Fruit fly (Drosophila melanogaster) whole organism, embryonic: ENCODE results near the gene CSN3.

Source experiments
- ATbp ChIP-seq: fragments of 200-800 bp; sonication (Bioruptor generic); optimal IDR thresholded peaks from 2 replicates; lab custom pipeline; 2017; ENCODE audit warnings: missing biosample characterization, mild to moderate bottlenecking, missing genetic modification characterization, missing genetic modification reagents
- Awh ChIP-seq: fragments of 200-800 bp; sonication (Bioruptor generic); IDR thresholded peaks from 2 replicates; pipeline ENCODE4, ENCODE4 v1.3.6; 2022; ENCODE audit warnings: missing biosample characterization, missing genetic modification characterization
- BEAF-32 ChIP-seq: fragments of 200-800 bp; sonication (Bioruptor generic); optimal IDR thresholded peaks from 3 replicates; lab custom pipeline; 2017; ENCODE audit warnings: missing biosample characterization, missing genetic modification characterization, mild to moderate bottlenecking, moderate library complexity, missing genetic modification reagents
- CG10267 ChIP-seq: fragments of 200-800 bp; sonication (Bioruptor generic); optimal IDR thresholded peaks from 2 replicates; lab custom pipeline; 2018; ENCODE audit warnings: missing biosample characterization, mild to moderate bottlenecking, missing genetic modification characterization, moderate library complexity
- CG10565 ChIP-seq: fragments of 200-800 bp; sonication (Bioruptor generic); optimal IDR thresholded peaks from 3 replicates; lab custom pipeline; 2016; ENCODE audit warnings: missing biosample characterization, mild to moderate bottlenecking, missing genetic modification characterization
- CG10959 ChIP-seq: fragments of 200-800 bp; sonication (Bioruptor generic); IDR thresholded peaks from 2 replicates; pipeline ENCODE4 v1.3.6; 2022; ENCODE audit warnings: missing biosample characterization, missing genetic modification characterization
- CG10979 ChIP-seq: fragments of 200-800 bp; sonication (Bioruptor generic); optimal IDR thresholded peaks from 2 replicates; lab custom pipeline; 2018; ENCODE audit warnings: missing biosample characterization, mild to moderate bottlenecking, missing genetic modification characterization, moderate library complexity
- CG11695 ChIP-seq: fragments of 200-800 bp; sonication (Bioruptor generic); IDR thresholded peaks from 3 replicates; pipeline ENCODE4 v1.3.6; 2022; ENCODE audit warnings: missing biosample characterization, missing genetic modification characterization
- CG1233 ChIP-seq: fragments of 200-800 bp; sonication (Bioruptor generic); optimal IDR thresholded peaks from 4 replicates; lab custom pipeline; 2018; ENCODE audit warnings: missing biosample characterization, mild to moderate bottlenecking, missing genetic modification characterization
- CG16815 ChIP-seq: fragments of 200-800 bp; sonication (Bioruptor generic); optimal IDR thresholded peaks from 3 replicates; lab custom pipeline; 2017; ENCODE audit warnings: missing biosample characterization, mild to moderate bottlenecking, missing genetic modification characterization
- CG17328 ChIP-seq: fragments of 200-800 bp; sonication (Bioruptor generic); IDR thresholded peaks from 2 replicates; pipeline ENCODE4 v1.3.6; 2022; ENCODE audit warnings: missing biosample characterization, missing genetic modification characterization
- CG17802 ChIP-seq: fragments of 200-800 bp; sonication (Bioruptor generic); optimal IDR thresholded peaks from 2 replicates; lab custom pipeline; 2018; ENCODE audit warnings: missing biosample characterization, mild to moderate bottlenecking, missing genetic modification characterization, moderate library complexity
- CG18599 ChIP-seq: fragments of 200-800 bp; sonication (Bioruptor generic); optimal IDR thresholded peaks from 3 replicates; lab custom pipeline; 2017; ENCODE audit warnings: missing biosample characterization, missing genetic modification characterization, mild to moderate bottlenecking, moderate library complexity, missing genetic modification reagents
- CG2889 ChIP-seq: fragments of 200-800 bp; sonication (Bioruptor generic); IDR thresholded peaks from 3 replicates; pipeline ENCODE4 v1.3.6; 2022; ENCODE audit warnings: missing biosample characterization, missing genetic modification characterization
- CG34224 ChIP-seq: fragments of 200-800 bp; sonication (Bioruptor generic); IDR thresholded peaks from 3 replicates; pipeline ENCODE4 v1.3.6; 2022; ENCODE audit warnings: missing biosample characterization, missing genetic modification characterization; ENCODE audit not compliant: partially characterized antibody
- CG7357 ChIP-seq: fragments of 200-800 bp; sonication (Bioruptor generic); IDR thresholded peaks from 3 replicates; pipeline ENCODE4 v1.3.6; 2022; ENCODE audit warnings: missing biosample characterization, missing genetic modification characterization
- CG7372 ChIP-seq: fragments of 200-800 bp; sonication (Bioruptor generic); IDR thresholded peaks from 2 replicates; pipeline ENCODE4 v1.3.6; 2022; ENCODE audit warnings: missing biosample characterization, missing genetic modification characterization
- CG7556 ChIP-seq: fragments of 200-800 bp; sonication (Bioruptor generic); optimal IDR thresholded peaks from 2 replicates; lab custom pipeline; 2017; ENCODE audit warnings: missing biosample characterization, mild to moderate bottlenecking, missing genetic modification characterization
- CG7987 ChIP-seq: fragments of 200-800 bp; sonication (Bioruptor generic); optimal IDR thresholded peaks from 2 replicates; lab custom pipeline; 2018; ENCODE audit warnings: missing biosample characterization, mild to moderate bottlenecking, missing genetic modification characterization, moderate library complexity
- CG8290 ChIP-seq, 3 experiments: fragments of 200-800 bp; sonication (Bioruptor generic); optimal IDR thresholded peaks; 2 replicates each; lab custom pipeline; 2016 to 2019; ENCODE audit warnings: missing biosample characterization in 3 of 3, missing genetic modification characterization in 3 of 3, mild to moderate bottlenecking in 2 of 3, moderate library complexity in 1 of 3
- CG9215 ChIP-seq: fragments of 200-800 bp; sonication (Bioruptor generic); IDR thresholded peaks from 2 replicates; pipeline ENCODE4 v1.3.6; 2022; ENCODE audit warnings: missing biosample characterization, missing genetic modification characterization
- Dfd ChIP-seq, 2 experiments: fragments of >200 bp; optimal IDR thresholded peaks; 2 replicates each; lab custom pipeline; 2017; ENCODE audit warnings: missing biosample characterization in 2 of 2, missing genetic modification characterization in 2 of 2
- Gug ChIP-seq: fragments of 200-800 bp; sonication (Bioruptor generic); IDR thresholded peaks from 4 replicates; pipeline ENCODE4 v1.3.6; 2022; ENCODE audit warnings: missing biosample characterization, missing genetic modification characterization
- HLH54F ChIP-seq: fragments of 200-800 bp; sonication (Bioruptor generic); optimal IDR thresholded peaks from 3 replicates; lab custom pipeline; 2016; ENCODE audit warnings: missing biosample characterization, missing genetic modification characterization
- HmgD ChIP-seq: fragments of 200-800 bp; sonication (Bioruptor generic); optimal IDR thresholded peaks from 3 replicates; lab custom pipeline; 2016; ENCODE audit warnings: missing biosample characterization, missing genetic modification characterization
- Jarid2 ChIP-seq: fragments of 200-800 bp; sonication (Bioruptor generic); optimal IDR thresholded peaks from 3 replicates; lab custom pipeline; 2017; ENCODE audit warnings: mild to moderate bottlenecking, missing biosample characterization, missing genetic modification reagents, missing genetic modification characterization
- Lpt ChIP-seq: fragments of >200 bp; optimal IDR thresholded peaks from 2 replicates; lab custom pipeline; 2018; ENCODE audit warnings: missing biosample characterization, missing genetic modification characterization
- Nf-YC ChIP-seq: fragments of 200-800 bp; optimal IDR thresholded peaks from 3 replicates; lab custom pipeline; 2019; ENCODE audit warnings: missing biosample characterization, mild to moderate bottlenecking, missing genetic modification characterization, moderate library complexity
- Ravus ChIP-seq: fragments of 200-800 bp; sonication (Bioruptor generic); IDR thresholded peaks from 2 replicates; pipeline ENCODE4 v1.3.6; 2022; ENCODE audit warnings: missing biosample characterization, missing genetic modification characterization
- Scr ChIP-seq: fragments of 200-800 bp; sonication (Bioruptor generic); IDR thresholded peaks from 2 replicates; pipeline ENCODE4 v1.3.6; 2022; ENCODE audit warnings: missing biosample characterization, missing genetic modification characterization; ENCODE audit not compliant: partially characterized antibody
- Sry-δ ChIP-seq: fragments of 200-800 bp; sonication (Bioruptor generic); optimal IDR thresholded peaks from 2 replicates; lab custom pipeline; 2016; ENCODE audit warnings: missing biosample characterization, missing genetic modification characterization
- ab ChIP-seq: fragments of 200-800 bp; sonication (Bioruptor generic); optimal IDR thresholded peaks from 2 replicates; lab custom pipeline; 2016; ENCODE audit warnings: missing biosample characterization, missing genetic modification characterization
- crc ChIP-seq: fragments of 200-800 bp; sonication (Bioruptor generic); optimal IDR thresholded peaks from 2 replicates; lab custom pipeline; 2016; ENCODE audit warnings: missing biosample characterization, missing genetic modification characterization
- crol ChIP-seq: fragments of 200-800 bp; sonication (Bioruptor generic); IDR thresholded peaks from 2 replicates; pipeline ENCODE4 v1.3.6; 2022; ENCODE audit warnings: missing biosample characterization, missing genetic modification characterization
- crp ChIP-seq, 2 experiments: fragments of 200-800 bp; sonication (Bioruptor generic); optimal IDR thresholded peaks; 2 replicates in 1 of 2; 3 replicates in 1 of 2; lab custom pipeline; 2017; ENCODE audit warnings: missing biosample characterization in 2 of 2, missing genetic modification characterization in 2 of 2, mild to moderate bottlenecking in 1 of 2, moderate library complexity in 1 of 2
- dan ChIP-seq: fragments of 200-800 bp; sonication (Bioruptor generic); IDR thresholded peaks from 2 replicates; pipeline ENCODE4 v1.3.6; 2022; ENCODE audit warnings: missing biosample characterization, missing genetic modification characterization
- ewg ChIP-seq: fragments of 200-800 bp; sonication (Bioruptor generic); optimal IDR thresholded peaks from 3 replicates; lab custom pipeline; 2017; ENCODE audit warnings: mild to moderate bottlenecking, missing biosample characterization, missing genetic modification reagents, missing genetic modification characterization
- gem ChIP-seq: fragments of 200-800 bp; sonication (Bioruptor generic); optimal IDR thresholded peaks from 2 replicates; lab custom pipeline; 2019; ENCODE audit warnings: missing biosample characterization, mild to moderate bottlenecking, missing genetic modification characterization, moderate library complexity
- her ChIP-seq: fragments of 200-800 bp; sonication (Bioruptor generic); optimal IDR thresholded peaks from 2 replicates; lab custom pipeline; 2016; ENCODE audit warnings: missing biosample characterization, missing genetic modification characterization
- mirr ChIP-seq: fragments of 200-800 bp; sonication (Bioruptor generic); optimal IDR thresholded peaks from 3 replicates; lab custom pipeline; 2018; ENCODE audit warnings: missing biosample characterization, mild to moderate bottlenecking, missing genetic modification characterization
- org-1 ChIP-seq: fragments of 200-800 bp; sonication (Bioruptor generic); optimal IDR thresholded peaks from 2 replicates; lab custom pipeline; 2017; ENCODE audit warnings: missing biosample characterization, missing genetic modification characterization
- rib ChIP-seq: fragments of 200-800 bp; sonication (Bioruptor generic); IDR thresholded peaks from 2 replicates; pipeline ENCODE4 v1.3.6; 2022; ENCODE audit warnings: missing biosample characterization, missing genetic modification characterization
- seq ChIP-seq: fragments of 200-800 bp; sonication (Bioruptor generic); IDR thresholded peaks from 2 replicates; pipeline ENCODE4 v1.3.6; 2022; ENCODE audit warnings: missing biosample characterization, missing genetic modification characterization
- sisA ChIP-seq: fragments of 200-800 bp; sonication (Bioruptor generic); IDR thresholded peaks from 2 replicates; pipeline ENCODE4 v1.3.6; 2022; ENCODE audit warnings: missing biosample characterization, missing genetic modification characterization
- stc ChIP-seq: fragments of 200-800 bp; sonication (Bioruptor generic); IDR thresholded peaks from 2 replicates; pipeline ENCODE4 v1.3.6; 2022; ENCODE audit warnings: missing biosample characterization, missing genetic modification characterization
- tna ChIP-seq: fragments of 200-800 bp; sonication (Bioruptor generic); IDR thresholded peaks from 2 replicates; pipeline ENCODE4 v1.3.6; 2022; ENCODE audit warnings: missing biosample characterization, missing genetic modification characterization; ENCODE audit not compliant: partially characterized antibody
- trem ChIP-seq: fragments of 200-800 bp; optimal IDR thresholded peaks from 3 replicates; lab custom pipeline; 2019; ENCODE audit warnings: missing biosample characterization, mild to moderate bottlenecking, missing genetic modification characterization, moderate library complexity
- wdn ChIP-seq: fragments of 200-800 bp; sonication (Bioruptor generic); IDR thresholded peaks from 2 replicates; pipeline ENCODE4 v1.3.6; 2022; ENCODE audit warnings: missing biosample characterization, missing genetic modification characterization
- zf30C ChIP-seq: fragments of 200-800 bp; sonication (Bioruptor generic); optimal IDR thresholded peaks from 3 replicates; lab custom pipeline; 2018; ENCODE audit warnings: missing biosample characterization, mild to moderate bottlenecking, missing genetic modification characterization

CSN3 gene

dm6 chr3L:20826950-20827910 is 14.1 kb downstream of the CSN3 start (continued):
- TF ChIP-seq CG7372 (no peak), CG11695 (GFP tag; lab: Robert Waterston, UW) (peak; percentile 39; the same call in 1 of the 3 replicates), crc (GFP tag; lab: Kevin White, UChicago) (no peak), org-1 (no peak), trem (tag; lab: Kevin White, UChicago) (no peak), Gug (GFP tag; lab: Robert Waterston, UW) (peak; percentile 36; the same call in 1 of the 4 replicates), CG8290 (GFP tag; optimal IDR thresholded peaks at IDR 0.05; lab: Kevin White, UChicago) (no peak), CG8290 (tag; optimal IDR thresholded peaks at IDR 0.05; lab: Kevin White, UChicago) (no peak), Nf-YC (tag; lab: Kevin White, UChicago) (no peak), dan (GFP tag; lab: Robert Waterston, UW) (no peak), Awh (no peak), crol (GFP tag; lab: Robert Waterston, UW) (no peak), sisA (GFP tag; lab: Robert Waterston, UW) (no peak), tna (no peak), Ravus (no peak), HLH54F (GFP tag; lab: Kevin White, UChicago) (no peak), CG10267 (tag; lab: Kevin White, UChicago) (no peak), CG2889 (GFP tag; lab: Robert Waterston, UW) (0 out of 3 replicates have a peak, but pooled peaks have one; percentile 34), gem (tag; lab: Kevin White, UChicago) (peak; percentile 47), Lpt (GFP tag; lab: Kevin White, UChicago) (no peak), ATbp (GFP tag; lab: Kevin White, UChicago) (no peak), CG18599 (GFP tag; lab: Kevin White, UChicago) (no peak), wdn (GFP tag; lab: Robert Waterston, UW) (0 out of 2 replicates have a peak, but pooled peaks have one; percentile 30), CG17328 (GFP tag; lab: Robert Waterston, UW) (no peak), CG17802 (tag; lab: Kevin White, UChicago) (no peak), mirr (GFP tag; lab: Kevin White, UChicago) (no peak), HmgD (GFP tag; lab: Kevin White, UChicago) (no peak), CG1233 (GFP tag; lab: Kevin White, UChicago) (no peak), seq (GFP tag; lab: Robert Waterston, UW) (peak; percentile 26; the same call in 1 of the 2 replicates), CG9215 (no peak), rib (no peak), stc (GFP tag; lab: Robert Waterston, UW) (no peak; the same call in 1 of the 2 replicates), CG10959 (no peak), ab (GFP tag; lab: Kevin White, UChicago) (no peak), CG10979 (no peak), Scr (GFP tag; lab: Robert Waterston, UW) (no peak), her (GFP tag; lab: Kevin White, UChicago) (no peak)

dm6 chr3L:20823206-20823803 is 18.1 kb downstream of the CSN3 start:
- no peak for TF ChIP-seq CG34224
- TF ChIP-seq zf30C (GFP tag; lab: Kevin White, UChicago), result no peak
- TF ChIP-seq Sry-δ (GFP tag; lab: Kevin White, UChicago), result no peak
- no peak for TF ChIP-seq BEAF-32
- peak; percentile 9 for TF ChIP-seq CG10565
- TF ChIP-seq CG16815 (GFP tag; lab: Kevin White, UChicago), result no peak
- TF ChIP-seq ewg, result no peak
- TF ChIP-seq Jarid2 (GFP tag; lab: Kevin White, UChicago), result no peak
- TF ChIP-seq CG7357 (GFP tag; lab: Robert Waterston, UW), result no peak
- no peak for TF ChIP-seq CG7987 (GFP tag; lab: Kevin White, UChicago)
- peak; percentile 86 to 96 for TF ChIP-seq Dfd (GFP tag; optimal IDR thresholded peaks at IDR 0.05; lab: Kevin White, UChicago)
- TF ChIP-seq crp (GFP tag; optimal IDR thresholded peaks at IDR 0.05; lab: Kevin White, UChicago), result peak in 1 of 2 experiments; percentile 9
- no peak for TF ChIP-seq CG7556 (GFP tag; lab: Kevin White, UChicago)
